Worm (Caenorhabditis elegans) whole organism, early embryonic: Measurements from ENCODE around the gene C16D9.1.

Experiments
- B0310.2 ChIP-seq: sonication (generic microtip); optimal IDR thresholded peaks from 2 replicates; lab custom pipeline; 2016; ENCODE audit warnings: mild to moderate bottlenecking, missing genetic modification characterization, missing compliant biosample characterization
- F13C5.2 ChIP-seq: sonication (generic microtip); optimal IDR thresholded peaks from 2 replicates; lab custom pipeline; 2017; ENCODE audit warnings: mild to moderate bottlenecking, missing genetic modification characterization, inconsistent platforms, missing compliant biosample characterization
- aly-1 ChIP-seq: sonication (generic microtip); optimal IDR thresholded peaks from 2 replicates; lab custom pipeline; 2016; ENCODE audit warnings: missing genetic modification characterization, missing compliant biosample characterization
- ama-1 ChIP-seq: fragments of 150-350 bp; optimal IDR thresholded peaks from 2 replicates; lab custom pipeline; 2014
- ceh-13 ChIP-seq: fragments of 200-800 bp; sonication (Bioruptor generic); optimal IDR thresholded peaks from 2 replicates; lab custom pipeline; 2018; ENCODE audit warnings: mild to moderate bottlenecking, missing genetic modification characterization, missing compliant biosample characterization
- ceh-36 ChIP-seq: sonication (generic microtip); optimal IDR thresholded peaks from 2 replicates; lab custom pipeline; 2016; ENCODE audit warnings: missing genetic modification characterization, inconsistent platforms, missing compliant biosample characterization
- ets-7 ChIP-seq: sonication (generic microtip); optimal IDR thresholded peaks from 2 replicates; lab custom pipeline; 2016; ENCODE audit warnings: missing genotype, missing genetic modification characterization, missing compliant biosample characterization
- flt-1 ChIP-seq: fragments of 200-800 bp; sonication (Bioruptor generic); IDR thresholded peaks from 2 replicates; pipeline ENCODE4 v1.3.6; 2022; ENCODE audit warnings: missing genetic modification characterization, missing compliant biosample characterization
- hmbx-1 ChIP-seq: sonication (generic microtip); optimal IDR thresholded peaks from 2 replicates; lab custom pipeline; 2016; ENCODE audit warnings: mild to moderate bottlenecking, missing genetic modification characterization, missing compliant biosample characterization
- hmg-4 ChIP-seq: fragments of 200-800 bp; sonication (Bioruptor generic); optimal IDR thresholded peaks from 2 replicates; lab custom pipeline; 2018; ENCODE audit warnings: mild to moderate bottlenecking, missing genetic modification characterization, missing compliant biosample characterization
- hnd-1 ChIP-seq: sonication (generic microtip); optimal IDR thresholded peaks from 2 replicates; lab custom pipeline; 2016; ENCODE audit warnings: missing genetic modification characterization, missing compliant biosample characterization
- pes-1 ChIP-seq: fragments of 200-800 bp; sonication (Bioruptor generic); IDR thresholded peaks from 2 replicates; pipeline ENCODE4 v1.3.6; 2022; ENCODE audit warnings: missing genetic modification reagents, missing genetic modification characterization, missing compliant biosample characterization
- scrt-1 ChIP-seq: fragments of 200-800 bp; sonication (Bioruptor generic); IDR thresholded peaks from 2 replicates; pipeline ENCODE4 v1.3.6; 2022; ENCODE audit warnings: missing genetic modification characterization, missing compliant biosample characterization
- sea-1 ChIP-seq: fragments of 200-800 bp; sonication (Bioruptor generic); conservative IDR thresholded peaks from 2 replicates; pipeline ENCODE4 v1.3.6; 2022; ENCODE audit warnings: missing genetic modification characterization, missing compliant biosample characterization
- tbx-11 ChIP-seq: fragments of 200-800 bp; sonication (Bioruptor generic); IDR thresholded peaks from 2 replicates; pipeline ENCODE4 v1.3.6; 2022; ENCODE audit warnings: missing genetic modification characterization, missing compliant biosample characterization
- tbx-37 ChIP-seq: fragments of 200-800 bp; sonication (Bioruptor generic); conservative IDR thresholded peaks from 2 replicates; pipeline ENCODE4 v1.3.6; 2022; ENCODE audit warnings: missing genetic modification reagents, missing genetic modification characterization, missing compliant biosample characterization
- tra-4 ChIP-seq: sonication (generic microtip); optimal IDR thresholded peaks from 2 replicates; lab custom pipeline; 2017; ENCODE audit warnings: missing genetic modification characterization, missing compliant biosample characterization

Gene C16D9.1

ce11 chrV:8230056-8230455, 29.1 kb upstream of the C16D9.1 start:
- TF ChIP-seq scrt-1 (GFP tag; lab: Robert Waterston, UW) (peak; percentile 60; the same call in 1 of the 2 replicates), aly-1 (tag; lab: Kevin White, UChicago) (no peak), tbx-37 (GFP tag; lab: Robert Waterston, UW) (0 out of 2 replicates have a peak, but pooled peaks have one; percentile 22), flt-1 (GFP tag; lab: Robert Waterston, UW) (0 out of 2 replicates have a peak, but pooled peaks have one; percentile 44), hmg-4 (peak; percentile 19)

- TF ChIP-seq aly-1 (tag; lab: Kevin White, UChicago) = peak; percentile 30
- no peak for TF ChIP-seq B0310.2 (tag; lab: Kevin White, UChicago)
- no peak for TF ChIP-seq ceh-36 (tag; lab: Kevin White, UChicago)
- no peak for TF ChIP-seq hmbx-1 (tag; lab: Kevin White, UChicago)
- no peak for TF ChIP-seq tbx-37 (GFP tag; lab: Robert Waterston, UW)
- TF ChIP-seq hmg-4 = no peak
- TF ChIP-seq tbx-11 (GFP tag; lab: Robert Waterston, UW) = 0 out of 2 replicates have a peak, but pooled peaks have one; percentile 48
- peak; percentile 27 for TF ChIP-seq tra-4
- TF ChIP-seq ets-7 = no peak
- no peak for TF ChIP-seq F13C5.2 (tag; lab: Kevin White, UChicago)
- TF ChIP-seq pes-1 (GFP tag; lab: Robert Waterston, UW) = no peak
- peak; percentile 68; the same call in 1 of the 2 replicates for TF ChIP-seq sea-1 (GFP tag; lab: Robert Waterston, UW)
- TF ChIP-seq flt-1 (GFP tag; lab: Robert Waterston, UW) = no peak
- peak; percentile 63; the same call in 1 of the 2 replicates for TF ChIP-seq scrt-1 (GFP tag; lab: Robert Waterston, UW)
- TF ChIP-seq ceh-13 (GFP tag; lab: Kevin White, UChicago) = peak; percentile 22
- TF ChIP-seq hnd-1 (tag; lab: Kevin White, UChicago) = peak; percentile 3
- TF ChIP-seq ama-1 = no peak
Observed at ce11 chrV:8235331-8235730, 23.8 kb upstream of the C16D9.1 start.

- TF ChIP-seq ceh-13 (GFP tag; lab: Kevin White, UChicago) (no peak), hnd-1 (tag; lab: Kevin White, UChicago) (no peak), tra-4 (no peak), aly-1 (tag; lab: Kevin White, UChicago) (no peak), B0310.2 (tag; lab: Kevin White, UChicago) (no peak), ets-7 (no peak), hmg-4 (no peak), tbx-37 (GFP tag; lab: Robert Waterston, UW) (no peak), pes-1 (GFP tag; lab: Robert Waterston, UW) (no peak), tbx-11 (GFP tag; lab: Robert Waterston, UW) (no peak), ceh-36 (tag; lab: Kevin White, UChicago) (no peak), ama-1 (no peak), scrt-1 (GFP tag; lab: Robert Waterston, UW) (no peak), sea-1 (GFP tag; lab: Robert Waterston, UW) (no peak), F13C5.2 (tag; lab: Kevin White, UChicago) (no peak), flt-1 (GFP tag; lab: Robert Waterston, UW) (no peak), hmbx-1 (tag; lab: Kevin White, UChicago) (no peak)
Observed at ce11 chrV:8238290-8238689, 20.8 kb upstream of the C16D9.1 start, which contains the start of gene rol-3. Gene rol-3 (minus strand): TSS chrV:8238409.

ce11 chrV:8239928-8240327, 19.2 kb upstream of the C16D9.1 start, which contains the start of gene C16D9.3:
Gene C16D9.3 (minus strand): TSS chrV:8240028.
- TF ChIP-seq sea-1 (GFP tag; lab: Robert Waterston, UW) (no peak), pes-1 (GFP tag; lab: Robert Waterston, UW) (no peak), hmg-4 (no peak), tbx-37 (GFP tag; lab: Robert Waterston, UW) (no peak), tra-4 (no peak), F13C5.2 (tag; lab: Kevin White, UChicago) (no peak), tbx-11 (GFP tag; lab: Robert Waterston, UW) (no peak), aly-1 (tag; lab: Kevin White, UChicago) (no peak), hnd-1 (tag; lab: Kevin White, UChicago) (no peak), ets-7 (no peak), ceh-13 (GFP tag; lab: Kevin White, UChicago) (no peak), scrt-1 (GFP tag; lab: Robert Waterston, UW) (no peak)

ce11 chrV:8242798-8243197, 16.3 kb upstream of the C16D9.1 start, which contains the start of gene C16D9.4:
Gene C16D9.4 (minus strand): TSS chrV:8242898.
- no peak for TF ChIP-seq tbx-37 (GFP tag; lab: Robert Waterston, UW)
- TF ChIP-seq pes-1 (GFP tag; lab: Robert Waterston, UW) = no peak
- no peak for TF ChIP-seq hnd-1 (tag; lab: Kevin White, UChicago)
- TF ChIP-seq hmg-4 = no peak
- no peak for TF ChIP-seq ceh-36 (tag; lab: Kevin White, UChicago)
- no peak for TF ChIP-seq sea-1 (GFP tag; lab: Robert Waterston, UW)
- no peak for TF ChIP-seq flt-1 (GFP tag; lab: Robert Waterston, UW)
- no peak for TF ChIP-seq B0310.2 (tag; lab: Kevin White, UChicago)
- TF ChIP-seq ets-7 = no peak
- TF ChIP-seq aly-1 (tag; lab: Kevin White, UChicago) = no peak
- TF ChIP-seq ceh-13 (GFP tag; lab: Kevin White, UChicago) = no peak
- no peak for TF ChIP-seq tbx-11 (GFP tag; lab: Robert Waterston, UW)
- no peak for TF ChIP-seq F13C5.2 (tag; lab: Kevin White, UChicago)
- no peak for TF ChIP-seq ama-1
- TF ChIP-seq scrt-1 (GFP tag; lab: Robert Waterston, UW) = no peak
- TF ChIP-seq hmbx-1 (tag; lab: Kevin White, UChicago) = no peak
- TF ChIP-seq tra-4 = no peak

ce11 chrV:8243201-8243600, 15.9 kb upstream of the C16D9.1 start:
- TF ChIP-seq sea-1 (GFP tag; lab: Robert Waterston, UW) (no peak), tbx-37 (GFP tag; lab: Robert Waterston, UW) (no peak), scrt-1 (GFP tag; lab: Robert Waterston, UW) (no peak), ceh-13 (GFP tag; lab: Kevin White, UChicago) (no peak), ama-1 (no peak), pes-1 (GFP tag; lab: Robert Waterston, UW) (no peak), tbx-11 (GFP tag; lab: Robert Waterston, UW) (no peak), hmbx-1 (tag; lab: Kevin White, UChicago) (no peak), B0310.2 (tag; lab: Kevin White, UChicago) (no peak), ets-7 (no peak), hnd-1 (tag; lab: Kevin White, UChicago) (no peak), F13C5.2 (tag; lab: Kevin White, UChicago) (no peak), tra-4 (no peak), flt-1 (GFP tag; lab: Robert Waterston, UW) (no peak), ceh-36 (tag; lab: Kevin White, UChicago) (no peak), aly-1 (tag; lab: Kevin White, UChicago) (no peak)
